Worm (Caenorhabditis elegans) whole organism, L1 larva: Measurements from ENCODE around the gene clec-119.

Experiments used
- C16A3.4 ChIP-seq: fragments of 150-350 bp; optimal IDR thresholded peaks from 2 replicates; lab custom pipeline; 2014; ENCODE audit warnings: missing biosample characterization, missing genetic modification characterization
- Y116A8C.19 ChIP-seq: sonication (generic microtip); optimal IDR thresholded peaks from 2 replicates; lab custom pipeline; 2016; ENCODE audit warnings: missing compliant biosample characterization, missing genetic modification characterization, borderline replicate concordance
- ama-1 ChIP-seq: fragments of 150-350 bp; optimal IDR thresholded peaks from 2 replicates; lab custom pipeline; 2014
- ceh-63 ChIP-seq: fragments of 200-800 bp; sonication (Bioruptor generic); optimal IDR thresholded peaks from 2 replicates; lab custom pipeline; 2018; ENCODE audit warnings: mild to moderate bottlenecking, missing genetic modification characterization, missing compliant biosample characterization
- ceh-88 ChIP-seq: fragments of 200-800 bp; sonication (Bioruptor generic); IDR thresholded peaks from 2 replicates; pipeline ENCODE4 v1.3.6; 2022; ENCODE audit warnings: missing genetic modification characterization, missing compliant biosample characterization
- ces-1 ChIP-seq: fragments of 150-350 bp; optimal IDR thresholded peaks from 2 replicates; lab custom pipeline; 2014; ENCODE audit warnings: missing biosample characterization, missing genetic modification reagents, missing genetic modification characterization
- dpl-1 ChIP-seq, 3 experiments: fragments of 150-350 bp in 2 of 3; sonication (generic microtip) in 1 of 3; optimal IDR thresholded peaks; 2 replicates each; lab custom pipeline; 2014 to 2017; ENCODE audit warnings: missing biosample characterization in 3 of 3, missing genetic modification characterization in 3 of 3, missing genetic modification reagents in 3 of 3
- efl-1 ChIP-seq, 4 experiments: fragments of 150-350 bp; optimal IDR thresholded peaks in 3 of 4; peaks in 1 of 4; 1 replicate in 1 of 4; 2 replicates in 3 of 4; lab custom pipeline; 2014; ENCODE audit warnings: missing biosample characterization in 2 of 4, missing genetic modification characterization in 2 of 4, missing genetic modification reagents in 2 of 4
- elt-2 ChIP-seq: sonication (generic microtip); optimal IDR thresholded peaks from 2 replicates; lab custom pipeline; 2016; ENCODE audit warnings: missing genetic modification characterization, mild to moderate bottlenecking, inconsistent platforms, missing compliant biosample characterization, missing genetic modification reagents
- elt-3 ChIP-seq, 6 experiments: fragments of 150-350 bp in 1 of 6; sonication (generic microtip); optimal IDR thresholded peaks; 2 replicates each; lab custom pipeline; 2017 to 2018; ENCODE audit warnings: missing biosample characterization in 6 of 6, missing genetic modification characterization in 6 of 6, inconsistent platforms in 1 of 6
- fkh-4 ChIP-seq: sonication (generic microtip); optimal IDR thresholded peaks from 2 replicates; lab custom pipeline; 2016; ENCODE audit warnings: missing compliant biosample characterization, missing genetic modification characterization, borderline replicate concordance
- fkh-8 ChIP-seq: sonication (generic microtip); optimal IDR thresholded peaks from 2 replicates; lab custom pipeline; 2016; ENCODE audit warnings: mild to moderate bottlenecking, missing genetic modification characterization, missing compliant biosample characterization
- fos-1 ChIP-seq: fragments of 150-350 bp; optimal IDR thresholded peaks from 2 replicates; lab custom pipeline; 2014; ENCODE audit warnings: missing biosample characterization, missing genetic modification characterization
- hlh-17 ChIP-seq: fragments of 200-800 bp; sonication (Bioruptor generic); optimal IDR thresholded peaks from 2 replicates; lab custom pipeline; 2018; ENCODE audit warnings: missing genetic modification characterization, mild to moderate bottlenecking, missing compliant biosample characterization, moderate library complexity, borderline replicate concordance
- hlh-4 ChIP-seq: sonication (generic microtip); optimal IDR thresholded peaks from 2 replicates; lab custom pipeline; 2016; ENCODE audit warnings: mild to moderate bottlenecking, missing genetic modification characterization, missing compliant biosample characterization
- isw-1 ChIP-seq: fragments of 200-800 bp; sonication (Bioruptor generic); IDR thresholded peaks from 2 replicates; pipeline ENCODE4 v1.3.6; 2022; ENCODE audit warnings: missing genetic modification characterization, missing compliant biosample characterization
- lin-14 ChIP-seq: fragments of 200-800 bp; sonication (Bioruptor generic); optimal IDR thresholded peaks from 2 replicates; lab custom pipeline; 2018; ENCODE audit warnings: mild to moderate bottlenecking, missing genetic modification characterization, moderate library complexity, missing compliant biosample characterization
- nhr-11 ChIP-seq: fragments of 150-350 bp; optimal IDR thresholded peaks from 2 replicates; lab custom pipeline; 2014; ENCODE audit warnings: missing biosample characterization, missing genetic modification characterization
- nhr-19 ChIP-seq: fragments of 200-800 bp; sonication (Bioruptor generic); conservative IDR thresholded peaks from 2 replicates; pipeline ENCODE4 v1.3.6; 2022; ENCODE audit warnings: missing genetic modification characterization, missing compliant biosample characterization
- nhr-237 ChIP-seq: fragments of 150-350 bp; optimal IDR thresholded peaks from 2 replicates; lab custom pipeline; 2014; ENCODE audit warnings: missing biosample characterization, missing genetic modification characterization
- nhr-47 ChIP-seq: sonication (generic microtip); optimal IDR thresholded peaks from 2 replicates; lab custom pipeline; 2016; ENCODE audit warnings: mild to moderate bottlenecking, missing genetic modification characterization, moderate library complexity, missing compliant biosample characterization
- nhr-77 ChIP-seq: fragments of 150-350 bp; optimal IDR thresholded peaks from 2 replicates; lab custom pipeline; 2014; ENCODE audit warnings: missing biosample characterization, missing genetic modification characterization
- nhr-84 ChIP-seq: sonication (generic microtip); optimal IDR thresholded peaks from 2 replicates; lab custom pipeline; 2017; ENCODE audit warnings: missing biosample characterization, missing genetic modification characterization
- nhr-85 ChIP-seq: sonication (generic microtip); peaks from one replicate; lab custom pipeline; 2016; ENCODE audit warnings: missing genetic modification characterization, inconsistent platforms, missing compliant biosample characterization
- nhr-90 ChIP-seq: sonication (generic microtip); optimal IDR thresholded peaks from 2 replicates; lab custom pipeline; 2016; ENCODE audit warnings: mild to moderate bottlenecking, missing genetic modification characterization, missing compliant biosample characterization; ENCODE audit not compliant: poor library complexity
- pag-3 ChIP-seq: sonication (generic microtip); optimal IDR thresholded peaks from 2 replicates; lab custom pipeline; 2017; ENCODE audit warnings: missing genetic modification characterization, mild to moderate bottlenecking, missing compliant biosample characterization, antibody characterized with exemption, borderline replicate concordance; ENCODE audit not compliant: insufficient read depth
- skn-1 ChIP-seq: fragments of 150-350 bp; optimal IDR thresholded peaks from 2 replicates; lab custom pipeline; 2014; ENCODE audit warnings: missing biosample characterization, missing genetic modification characterization
- sox-4 ChIP-seq: sonication (generic microtip); optimal IDR thresholded peaks from 2 replicates; lab custom pipeline; 2016; ENCODE audit warnings: missing genetic modification characterization, missing compliant biosample characterization
- sptf-1 ChIP-seq: fragments of 150-350 bp; optimal IDR thresholded peaks from 2 replicates; lab custom pipeline; 2014; ENCODE audit warnings: missing biosample characterization, missing genetic modification characterization
- swsn-7 ChIP-seq: sonication (generic microtip); optimal IDR thresholded peaks from 2 replicates; lab custom pipeline; 2016; ENCODE audit warnings: missing genetic modification characterization, missing compliant biosample characterization
- tbx-2 ChIP-seq: sonication (generic microtip); optimal IDR thresholded peaks from 2 replicates; lab custom pipeline; 2016; ENCODE audit warnings: missing genetic modification characterization, missing compliant biosample characterization
- tlp-1 ChIP-seq: fragments of 150-350 bp; optimal IDR thresholded peaks from 2 replicates; lab custom pipeline; 2014; ENCODE audit warnings: missing biosample characterization, missing genetic modification characterization
- unc-62 ChIP-seq: fragments of 150-350 bp; optimal IDR thresholded peaks from 2 replicates; lab custom pipeline; 2014; ENCODE audit warnings: missing biosample characterization, missing genetic modification reagents, missing genetic modification characterization
- unc-86 ChIP-seq: sonication (generic microtip); optimal IDR thresholded peaks from 2 replicates; lab custom pipeline; 2016; ENCODE audit warnings: missing genetic modification characterization, missing compliant biosample characterization
- zip-4 ChIP-seq: fragments of 200-800 bp; sonication (Bioruptor generic); optimal IDR thresholded peaks from 2 replicates; lab custom pipeline; 2018; ENCODE audit warnings: mild to moderate bottlenecking, missing genetic modification characterization, moderate library complexity, missing compliant biosample characterization
- ztf-11 ChIP-seq, 2 experiments: sonication (generic microtip); optimal IDR thresholded peaks; 2 replicates each; lab custom pipeline; 2016 to 2017; ENCODE audit warnings: missing genetic modification characterization in 2 of 2, missing biosample characterization in 1 of 2, missing compliant biosample characterization in 1 of 2

Gene clec-119

ce11 chrII:1297044-1297696 lies 41.4 kb downstream of the clec-119 start (continued):
- no peak for TF ChIP-seq elt-3 (tag; optimal IDR thresholded peaks at IDR 0.05; lab: Kevin White, UChicago)
- TF ChIP-seq tbx-2 (tag; lab: Kevin White, UChicago) = no peak
- no peak for TF ChIP-seq nhr-47
- TF ChIP-seq ceh-88 = no peak
- TF ChIP-seq nhr-237 = no peak
- TF ChIP-seq isw-1 = no peak
- TF ChIP-seq Y116A8C.19 (tag; lab: Kevin White, UChicago) = no peak
- no peak for TF ChIP-seq elt-2 (tag; lab: Kevin White, UChicago)
- TF ChIP-seq hlh-4 (tag; lab: Kevin White, UChicago) = no peak
- no peak for TF ChIP-seq fkh-4
- no peak for TF ChIP-seq nhr-90
- no peak for TF ChIP-seq ces-1 (GFP tag; lab: Kevin White, UChicago)
- TF ChIP-seq swsn-7 (tag; lab: Kevin White, UChicago) = peak; percentile 23
- no peak for TF ChIP-seq ceh-63 (GFP tag; lab: Kevin White, UChicago)
- peak; percentile 51 for TF ChIP-seq lin-14
- TF ChIP-seq zip-4 (GFP tag; lab: Kevin White, UChicago) = no peak
- no peak for TF ChIP-seq fkh-8
- no peak for TF ChIP-seq dpl-1 (GFP tag; optimal IDR thresholded peaks at IDR 0.05; lab: Kevin White, UChicago)
- TF ChIP-seq nhr-19 = no peak
- TF ChIP-seq efl-1 (optimal IDR thresholded peaks at IDR 0.05; lab: Kevin White, UChicago) = peak; percentile 33
- TF ChIP-seq efl-1 (GFP tag; optimal IDR thresholded peaks at IDR 0.05 in 1 of 2; lab: Kevin White, UChicago) = peak; percentile 5 to 80

DNA sequence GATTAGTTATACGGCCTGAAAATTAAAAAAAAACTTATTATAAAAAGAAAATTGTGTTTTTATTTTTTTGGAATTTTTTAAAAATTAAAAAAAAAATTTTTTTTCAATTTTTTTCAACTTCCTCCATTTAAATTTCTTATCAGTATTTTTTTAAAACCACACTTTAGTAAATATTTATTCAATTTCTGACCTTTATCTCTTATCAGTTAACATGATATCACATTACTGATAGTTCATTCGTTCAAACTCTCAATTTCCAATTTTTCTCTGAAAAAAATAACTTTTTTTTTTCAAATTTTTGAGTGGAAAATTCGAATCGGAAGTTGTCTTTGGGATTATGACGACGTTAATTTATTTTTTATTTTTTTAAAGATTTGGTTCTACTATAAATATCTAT lies 42.0 kb downstream of the clec-119 start:
- TF ChIP-seq fos-1 (tag; lab: Kevin White, UChicago) (no peak), nhr-85 (peak; percentile 5), elt-2 (tag; lab: Kevin White, UChicago) (peak; percentile 46)

ce11 chrII:1298169-1298568 lies 42.4 kb downstream of the clec-119 start, which contains the start of gene Y57G7A.1:
Gene Y57G7A.1, plus strand, starts transcription at chrII:1298469.
- no peak for TF ChIP-seq skn-1
- no peak for TF ChIP-seq isw-1
- no peak for TF ChIP-seq Y116A8C.19 (tag; lab: Kevin White, UChicago)
- TF ChIP-seq tlp-1 (tag; lab: Kevin White, UChicago) = no peak
- no peak for TF ChIP-seq hlh-4 (tag; lab: Kevin White, UChicago)
- no peak for TF ChIP-seq sox-4 (tag; lab: Kevin White, UChicago)
- no peak for TF ChIP-seq pag-3
- no peak for TF ChIP-seq ama-1 (lab: Kevin White, UChicago)
- TF ChIP-seq nhr-11 (tag; lab: Kevin White, UChicago) = no peak
- no peak for TF ChIP-seq unc-86 (tag; lab: Kevin White, UChicago)
- no peak for TF ChIP-seq hlh-17 (GFP tag; lab: Kevin White, UChicago)

DNA sequence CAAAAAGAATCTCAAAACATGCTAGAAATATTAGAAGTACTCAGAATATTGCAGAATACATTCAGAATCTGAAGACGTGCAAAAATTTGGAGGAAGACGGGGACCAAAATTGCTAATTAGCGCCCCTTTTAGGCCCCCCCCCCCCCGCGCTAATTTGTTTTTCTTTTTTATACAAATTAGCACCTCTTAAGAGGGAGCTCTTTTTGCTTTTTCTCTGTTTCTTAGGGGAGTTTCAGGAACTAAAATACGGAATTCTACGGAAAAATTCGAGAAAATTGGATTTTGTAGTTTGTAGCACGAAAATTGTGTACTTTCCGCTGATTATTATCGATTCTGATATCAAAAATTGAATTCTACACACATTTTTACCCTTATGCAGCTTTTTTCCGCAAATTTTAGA lies 45.8 kb downstream of the clec-119 start, which contains the start of gene glb-31:
glb-31 (minus strand) TSS at position 101 of the 400 bp plus-strand sequence.
- TF ChIP-seq skn-1 = no peak
- no peak for TF ChIP-seq nhr-84 (tag; lab: Kevin White, UChicago)
- TF ChIP-seq nhr-237 = no peak
- TF ChIP-seq unc-62 = no peak
- TF ChIP-seq C16A3.4 (tag; lab: Kevin White, UChicago) = no peak
- TF ChIP-seq isw-1 = no peak
- no peak for TF ChIP-seq ceh-63 (GFP tag; lab: Kevin White, UChicago)
- TF ChIP-seq hlh-4 (tag; lab: Kevin White, UChicago) = no peak
- no peak for TF ChIP-seq nhr-77 (tag; lab: Kevin White, UChicago)
- TF ChIP-seq ztf-11 (tag; optimal IDR thresholded peaks at IDR 0.05; lab: Kevin White, UChicago) = no peak
- TF ChIP-seq sptf-1 (tag; lab: Kevin White, UChicago) = no peak
- TF ChIP-seq, all 84 proteins: peak for 0
